Worm (Caenorhabditis elegans) whole organism, L3 larva: ENCODE results near the gene ddb-1.
A peak's percentile ranks its signal among the peaks of the same experiment; 100 is the strongest.

Experiments used
- ZK546.5 ChIP-seq: sonication (generic microtip); optimal IDR thresholded peaks from 2 replicates; lab custom pipeline; 2017; ENCODE audit warnings: missing biosample characterization, missing genetic modification characterization
- ama-1 ChIP-seq: fragments of 150-350 bp; optimal IDR thresholded peaks from 2 replicates; lab custom pipeline; 2018
- ceh-16 ChIP-seq: sonication (generic microtip); optimal IDR thresholded peaks from 2 replicates; lab custom pipeline; 2017; ENCODE audit warnings: missing biosample characterization, missing genetic modification characterization
- ceh-28 ChIP-seq: fragments of 150-350 bp; optimal IDR thresholded peaks from 2 replicates; lab custom pipeline; 2014; ENCODE audit warnings: missing biosample characterization, missing genetic modification reagents, missing genetic modification characterization
- ceh-82 ChIP-seq: fragments of 150-350 bp; optimal IDR thresholded peaks from 2 replicates; lab custom pipeline; 2014; ENCODE audit warnings: missing biosample characterization, missing genetic modification characterization
- ceh-9 ChIP-seq: sonication (generic microtip); optimal IDR thresholded peaks from 2 replicates; lab custom pipeline; 2018; ENCODE audit warnings: missing biosample characterization, missing genetic modification characterization
- daf-12 ChIP-seq: fragments of 150-350 bp; optimal IDR thresholded peaks from 2 replicates; lab custom pipeline; 2014; ENCODE audit warnings: missing biosample characterization, missing genetic modification reagents, missing genetic modification characterization
- egl-27 ChIP-seq: sonication (generic microtip); optimal IDR thresholded peaks from 4 replicates; lab custom pipeline; 2017; ENCODE audit warnings: missing biosample characterization, missing genetic modification reagents, missing genetic modification characterization
- egl-5 ChIP-seq: fragments of 150-350 bp; optimal IDR thresholded peaks from 2 replicates; lab custom pipeline; 2017; ENCODE audit warnings: missing biosample characterization, missing genetic modification reagents, missing genetic modification characterization, inconsistent platforms
- elt-1 ChIP-seq: fragments of 150-350 bp; optimal IDR thresholded peaks from 2 replicates; lab custom pipeline; 2014; ENCODE audit warnings: missing biosample characterization, missing genetic modification characterization
- elt-2 ChIP-seq: sonication (generic microtip); optimal IDR thresholded peaks from 2 replicates; lab custom pipeline; 2016; ENCODE audit warnings: missing genetic modification reagents, mild to moderate bottlenecking, missing genetic modification characterization, missing compliant biosample characterization
- elt-3 ChIP-seq, 3 experiments: fragments of 150-350 bp in 1 of 3; sonication (generic microtip) in 2 of 3; optimal IDR thresholded peaks; 2 replicates in 2 of 3; 4 replicates in 1 of 3; lab custom pipeline; 2014 to 2017; ENCODE audit warnings: missing biosample characterization in 3 of 3, missing genetic modification characterization in 3 of 3
- eor-1 ChIP-seq, 2 experiments: fragments of 150-350 bp; optimal IDR thresholded peaks; 2 replicates each; lab custom pipeline; 2014 to 2018; ENCODE audit warnings: missing biosample characterization in 2 of 2, missing genetic modification characterization in 2 of 2
- fkh-10 ChIP-seq: sonication (generic microtip); optimal IDR thresholded peaks from 2 replicates; lab custom pipeline; 2017; ENCODE audit warnings: missing biosample characterization, missing genetic modification reagents, missing genetic modification characterization
- fkh-2 ChIP-seq: fragments of 150-350 bp; optimal IDR thresholded peaks from 2 replicates; lab custom pipeline; 2014; ENCODE audit warnings: missing biosample characterization, missing genetic modification reagents, missing genetic modification characterization
- fos-1 ChIP-seq: fragments of 150-350 bp; optimal IDR thresholded peaks from 2 replicates; lab custom pipeline; 2014; ENCODE audit warnings: missing biosample characterization, missing genetic modification characterization
- hmg-11 ChIP-seq: sonication (generic microtip); optimal IDR thresholded peaks from 2 replicates; lab custom pipeline; 2016; ENCODE audit warnings: missing genetic modification characterization, missing compliant biosample characterization
- jun-1 ChIP-seq: fragments of 150-350 bp; optimal IDR thresholded peaks from 2 replicates; lab custom pipeline; 2014; ENCODE audit warnings: missing biosample characterization, missing genetic modification reagents, missing genetic modification characterization
- lin-15B ChIP-seq: fragments of 150-350 bp; optimal IDR thresholded peaks from 2 replicates; lab custom pipeline; 2014; ENCODE audit warnings: missing biosample characterization, missing genetic modification characterization
- lin-39 ChIP-seq: fragments of 150-350 bp; optimal IDR thresholded peaks from 2 replicates; lab custom pipeline; 2018; ENCODE audit warnings: missing biosample characterization, missing genetic modification reagents, missing genetic modification characterization
- lsy-12 ChIP-seq: sonication (generic microtip); optimal IDR thresholded peaks from 2 replicates; lab custom pipeline; 2016; ENCODE audit warnings: mild to moderate bottlenecking, missing genetic modification characterization, missing compliant biosample characterization
- mdl-1 ChIP-seq: fragments of 150-350 bp; optimal IDR thresholded peaks from 2 replicates; lab custom pipeline; 2014; ENCODE audit warnings: missing biosample characterization, missing genetic modification characterization
- mml-1 ChIP-seq: fragments of 150-350 bp; sonication (generic microtip); optimal IDR thresholded peaks from 3 replicates; lab custom pipeline; 2014; ENCODE audit warnings: missing biosample characterization, missing genetic modification characterization
- nfya-1 ChIP-seq: sonication (generic microtip); optimal IDR thresholded peaks from 2 replicates; lab custom pipeline; 2017; ENCODE audit warnings: missing genetic modification characterization, mild to moderate bottlenecking, missing compliant biosample characterization, antibody characterized with exemption, moderate library complexity; ENCODE audit not compliant: insufficient read depth
- nhr-11 ChIP-seq: fragments of 150-350 bp; optimal IDR thresholded peaks from 2 replicates; lab custom pipeline; 2014; ENCODE audit warnings: missing biosample characterization, missing genetic modification characterization
- nhr-12 ChIP-seq: fragments of 150-350 bp; optimal IDR thresholded peaks from 2 replicates; lab custom pipeline; 2014; ENCODE audit warnings: missing biosample characterization, missing genetic modification characterization
- nhr-23 ChIP-seq: fragments of 150-350 bp; optimal IDR thresholded peaks from 2 replicates; lab custom pipeline; 2014; ENCODE audit warnings: missing biosample characterization, missing genetic modification reagents, missing genetic modification characterization
- nhr-237 ChIP-seq: fragments of 150-350 bp; optimal IDR thresholded peaks from 2 replicates; lab custom pipeline; 2014; ENCODE audit warnings: missing biosample characterization, missing genetic modification characterization
- nhr-25 ChIP-seq: sonication (generic microtip); optimal IDR thresholded peaks from 2 replicates; lab custom pipeline; 2017; ENCODE audit warnings: missing biosample characterization, missing genetic modification characterization
- nhr-28 ChIP-seq: fragments of 150-350 bp; optimal IDR thresholded peaks from 2 replicates; lab custom pipeline; 2014; ENCODE audit warnings: missing biosample characterization, missing genetic modification characterization
- nhr-43 ChIP-seq: sonication (generic microtip); optimal IDR thresholded peaks from 2 replicates; lab custom pipeline; 2016; ENCODE audit warnings: mild to moderate bottlenecking, missing genetic modification characterization, missing compliant biosample characterization; ENCODE audit not compliant: poor library complexity, severe bottlenecking
- nhr-67 ChIP-seq: fragments of 150-350 bp; optimal IDR thresholded peaks from 2 replicates; lab custom pipeline; 2014; ENCODE audit warnings: missing biosample characterization, missing genetic modification characterization
- nhr-76 ChIP-seq: fragments of 150-350 bp; sonication (generic microtip); optimal IDR thresholded peaks from 5 replicates; lab custom pipeline; 2014; ENCODE audit warnings: missing biosample characterization, missing genetic modification characterization
- nhr-77 ChIP-seq: fragments of 150-350 bp; optimal IDR thresholded peaks from 2 replicates; lab custom pipeline; 2014; ENCODE audit warnings: missing biosample characterization, missing genetic modification characterization
- pha-4 ChIP-seq: fragments of 150-350 bp; optimal IDR thresholded peaks from 2 replicates; lab custom pipeline; 2014; ENCODE audit warnings: missing biosample characterization, missing genetic modification reagents, missing genetic modification characterization
- pqm-1 ChIP-seq: fragments of 150-350 bp; optimal IDR thresholded peaks from 2 replicates; lab custom pipeline; 2017; ENCODE audit warnings: missing biosample characterization, missing genetic modification characterization, inconsistent platforms
- sea-2 ChIP-seq: fragments of 150-350 bp; sonication (generic microtip); optimal IDR thresholded peaks from 4 replicates; lab custom pipeline; 2014; ENCODE audit warnings: missing biosample characterization, missing genetic modification reagents, missing genetic modification characterization
- skn-1 ChIP-seq: fragments of 150-350 bp; optimal IDR thresholded peaks from 2 replicates; lab custom pipeline; 2014; ENCODE audit warnings: missing biosample characterization, missing genetic modification characterization
- snpc-4 ChIP-seq: fragments of 150-350 bp; optimal IDR thresholded peaks from 2 replicates; lab custom pipeline; 2014; ENCODE audit warnings: missing biosample characterization, missing genetic modification characterization
- tbx-2 ChIP-seq: sonication (generic microtip); optimal IDR thresholded peaks from 2 replicates; lab custom pipeline; 2016; ENCODE audit warnings: mild to moderate bottlenecking, missing genetic modification characterization, missing compliant biosample characterization
- unc-62 ChIP-seq: fragments of 150-350 bp; sonication (generic microtip); optimal IDR thresholded peaks from 4 replicates; lab custom pipeline; 2014; ENCODE audit warnings: missing biosample characterization, missing genetic modification reagents, missing genetic modification characterization
- zag-1 ChIP-seq: fragments of 150-350 bp; optimal IDR thresholded peaks from 2 replicates; lab custom pipeline; 2014; ENCODE audit warnings: missing biosample characterization, missing genetic modification characterization
- ztf-11 ChIP-seq: fragments of 150-350 bp; optimal IDR thresholded peaks from 2 replicates; lab custom pipeline; 2014; ENCODE audit warnings: missing biosample characterization, missing genetic modification characterization
- ztf-4 ChIP-seq: fragments of 150-350 bp; optimal IDR thresholded peaks from 2 replicates; lab custom pipeline; 2014; ENCODE audit warnings: missing biosample characterization, missing genetic modification characterization

Gene ddb-1

ce11 chrIV:12129204-12129603, 8.2 kb upstream of the ddb-1 start, which contains the start of gene lin-24:
TSS of gene lin-24 (plus strand) at chrIV:12129504.
- no peak for TF ChIP-seq ceh-9
- no peak for TF ChIP-seq nhr-11 (tag; lab: Kevin White, UChicago)
- no peak for TF ChIP-seq mdl-1 (tag; lab: Kevin White, UChicago)
- TF ChIP-seq ztf-4 (tag; lab: Kevin White, UChicago): no peak
- TF ChIP-seq egl-27 (tag; lab: Kevin White, UChicago): no peak
- no peak for TF ChIP-seq ceh-16 (tag; lab: Kevin White, UChicago)

DNA sequence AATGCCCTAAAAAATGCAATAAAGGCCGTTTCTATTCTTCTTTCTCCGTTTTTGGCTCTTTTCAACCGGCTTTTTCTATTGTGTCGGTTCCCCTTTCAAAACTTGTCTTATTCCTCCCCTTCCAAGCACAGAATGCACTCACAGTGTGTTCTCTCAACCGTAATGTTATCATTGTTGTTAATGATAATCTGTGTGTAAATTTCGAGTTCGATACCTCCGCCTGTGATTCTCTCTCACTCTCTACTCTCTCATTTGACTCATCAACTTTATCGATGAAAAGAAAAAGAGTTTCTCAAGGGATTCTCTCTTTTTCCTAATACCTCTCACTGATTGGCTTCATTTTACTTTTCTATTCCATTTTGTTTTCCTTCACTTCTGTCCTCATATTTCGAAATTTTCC, 7.7 kb upstream of the ddb-1 start:
- TF ChIP-seq ceh-28 (tag; lab: Kevin White, UChicago) (no peak), nhr-77 (tag; lab: Kevin White, UChicago) (no peak), fkh-2 (no peak), sea-2 (GFP tag; lab: Kevin White, UChicago) (no peak), skn-1 (tag; lab: Kevin White, UChicago) (no peak), nhr-11 (tag; lab: Kevin White, UChicago) (no peak), nhr-28 (tag; lab: Kevin White, UChicago) (no peak), nhr-23 (tag; lab: Kevin White, UChicago) (no peak), lin-39 (no peak), ZK546.5 (tag; lab: Kevin White, UChicago) (no peak), daf-12 (tag; lab: Kevin White, UChicago) (no peak), elt-3 (tag; optimal IDR thresholded peaks at IDR 0.05; lab: Kevin White, UChicago) (no peak), nhr-25 (tag; lab: Kevin White, UChicago) (no peak), egl-5 (no peak), jun-1 (tag; lab: Kevin White, UChicago) (no peak), pqm-1 (tag; lab: Kevin White, UChicago) (peak; percentile 28), nhr-237 (tag; lab: Kevin White, UChicago) (no peak), mml-1 (tag; lab: Kevin White, UChicago) (no peak), nhr-67 (no peak), hmg-11 (tag; lab: Kevin White, UChicago) (no peak), snpc-4 (tag; lab: Kevin White, UChicago) (peak; percentile 7), nhr-43 (tag; lab: Kevin White, UChicago) (no peak), egl-27 (tag; lab: Kevin White, UChicago) (no peak), ceh-16 (tag; lab: Kevin White, UChicago) (no peak), mdl-1 (tag; lab: Kevin White, UChicago) (no peak), eor-1 (tag; optimal IDR thresholded peaks at IDR 0.05; lab: Kevin White, UChicago) (no peak), nfya-1 (tag; lab: Kevin White, UChicago) (peak; percentile 28), fos-1 (tag; lab: Kevin White, UChicago) (no peak), lin-15B (tag; lab: Kevin White, UChicago) (no peak), elt-1 (tag; lab: Kevin White, UChicago) (no peak), fkh-10 (GFP tag; lab: Kevin White, UChicago) (no peak), pha-4 (peak; percentile 23), elt-2 (tag; lab: Kevin White, UChicago) (peak; percentile 47), unc-62 (GFP tag; lab: Kevin White, UChicago) (no peak), ama-1 (lab: Kevin White, UChicago) (no peak), ztf-4 (tag; lab: Kevin White, UChicago) (no peak), nhr-76 (tag; lab: Kevin White, UChicago) (no peak), zag-1 (tag; lab: Kevin White, UChicago) (no peak), tbx-2 (tag; lab: Kevin White, UChicago) (no peak), ceh-9 (no peak), nhr-12 (tag; lab: Kevin White, UChicago) (no peak), lsy-12 (tag; lab: Kevin White, UChicago) (no peak), ceh-82 (no peak), ztf-11 (tag; lab: Kevin White, UChicago) (no peak)
